Worm (Caenorhabditis elegans): Measurements from ENCODE around the gene mdt-4.

DNA sequence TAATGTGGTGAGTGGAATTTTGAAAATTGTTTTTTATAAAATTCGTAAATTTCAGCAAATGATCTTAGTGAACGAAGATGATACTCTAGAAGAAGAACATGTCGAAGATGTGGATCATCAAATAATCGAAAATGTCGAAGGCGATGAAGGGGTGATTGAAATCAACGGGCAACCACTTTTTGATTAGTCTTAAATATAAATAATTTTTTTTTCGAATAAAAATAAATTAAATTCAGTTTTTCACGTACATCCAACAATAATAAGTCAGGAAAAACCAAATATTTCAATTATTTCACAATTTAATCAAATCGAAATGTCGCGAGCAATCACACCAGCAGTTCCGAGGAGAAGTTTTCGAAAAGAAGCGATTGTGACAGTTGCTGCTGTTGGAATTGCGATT is 6.0 kb downstream of the mdt-4 start, which contains the start of gene ZK546.4:
- TF ChIP-seq tra-4 (tag; optimal IDR thresholded peaks at IDR 0.05) (no peak), scrt-1 (GFP tag; IDR thresholded peaks at IDR 0.05) (no peak), ama-1 (optimal IDR thresholded peaks at IDR 0.05) (no peak), tbx-11 (GFP tag; IDR thresholded peaks at IDR 0.05) (no peak), B0310.2 (tag; optimal IDR thresholded peaks at IDR 0.05) (no peak), sea-1 (GFP tag; conservative IDR thresholded peaks at IDR 0.05) (no peak), F13C5.2 (tag; optimal IDR thresholded peaks at IDR 0.05) (no peak), hmbx-1 (tag; optimal IDR thresholded peaks at IDR 0.05) (no peak), ets-7 (tag; optimal IDR thresholded peaks at IDR 0.05) (no peak), ceh-36 (tag; optimal IDR thresholded peaks at IDR 0.05) (no peak)
